Fruit fly (Drosophila melanogaster) whole organism, embryonic: ENCODE results near the gene Tfb5.
A peak's percentile ranks its signal among the peaks of the same experiment; 100 is the strongest.

Source experiments
- Awh ChIP-seq: fragments of 200-800 bp; sonication (Bioruptor generic); IDR thresholded peaks from 2 replicates; pipeline ENCODE4, ENCODE4 v1.3.6; 2022; ENCODE audit warnings: missing biosample characterization, missing genetic modification characterization
- CG10543 ChIP-seq: fragments of 200-800 bp; sonication (Bioruptor generic); optimal IDR thresholded peaks from 3 replicates; lab custom pipeline; 2017; ENCODE audit warnings: missing biosample characterization, mild to moderate bottlenecking, missing genetic modification characterization, moderate library complexity
- CG12391 ChIP-seq: fragments of 200-800 bp; sonication (Bioruptor generic); optimal IDR thresholded peaks from 3 replicates; lab custom pipeline; 2018; ENCODE audit warnings: missing biosample characterization, mild to moderate bottlenecking, missing genetic modification characterization, moderate library complexity
- CG13123 ChIP-seq: fragments of 200-800 bp; sonication (Bioruptor generic); optimal IDR thresholded peaks from 2 replicates; lab custom pipeline; 2016; ENCODE audit warnings: missing biosample characterization, missing genetic modification characterization
- CG1603 ChIP-seq: fragments of 200-800 bp; sonication (Bioruptor generic); optimal IDR thresholded peaks from 2 replicates; lab custom pipeline; 2019; ENCODE audit warnings: missing biosample characterization, mild to moderate bottlenecking, missing genetic modification characterization, moderate library complexity
- CG1647 ChIP-seq: fragments of 200-800 bp; sonication (Bioruptor generic); optimal IDR thresholded peaks from 3 replicates; lab custom pipeline; 2016; ENCODE audit warnings: missing biosample characterization, missing genetic modification characterization
- CG17612 ChIP-seq: fragments of 200-800 bp; sonication (Bioruptor generic); IDR thresholded peaks from 2 replicates; pipeline ENCODE4 v1.3.6; 2022; ENCODE audit warnings: missing biosample characterization, missing genetic modification characterization
- CG18599 ChIP-seq: fragments of 200-800 bp; sonication (Bioruptor generic); optimal IDR thresholded peaks from 3 replicates; lab custom pipeline; 2017; ENCODE audit warnings: missing biosample characterization, missing genetic modification characterization, mild to moderate bottlenecking, moderate library complexity, missing genetic modification reagents
- CG30020 ChIP-seq: fragments of 200-800 bp; optimal IDR thresholded peaks from 2 replicates; lab custom pipeline; 2019; ENCODE audit warnings: missing biosample characterization, mild to moderate bottlenecking, missing genetic modification characterization, moderate library complexity
- CG3065 ChIP-seq: fragments of 200-800 bp; sonication (Bioruptor generic); optimal IDR thresholded peaks from 2 replicates; lab custom pipeline; 2016; ENCODE audit warnings: missing biosample characterization, missing genetic modification characterization
- CG42726 ChIP-seq: fragments of 200-800 bp; sonication (Bioruptor generic); IDR thresholded peaks from 2 replicates; pipeline ENCODE4 v1.3.6; 2022; ENCODE audit warnings: missing biosample characterization, missing genetic modification characterization; ENCODE audit not compliant: partially characterized antibody
- CG4360 ChIP-seq: fragments of 200-800 bp; sonication (Bioruptor generic); IDR thresholded peaks from 2 replicates; pipeline ENCODE4 v1.3.6; 2022; ENCODE audit warnings: missing biosample characterization, missing genetic modification characterization
- CG6254 ChIP-seq: fragments of 200-800 bp; sonication (Bioruptor generic); optimal IDR thresholded peaks from 3 replicates; lab custom pipeline; 2017; ENCODE audit warnings: mild to moderate bottlenecking, missing biosample characterization, missing genetic modification reagents, missing genetic modification characterization
- CG6813 ChIP-seq: fragments of 200-800 bp; sonication (Bioruptor generic); optimal IDR thresholded peaks from 2 replicates; lab custom pipeline; 2017; ENCODE audit warnings: missing biosample characterization, missing genetic modification characterization, mild to moderate bottlenecking, moderate library complexity, missing genetic modification reagents
- Deaf1 ChIP-seq: fragments of 200-800 bp; optimal IDR thresholded peaks from 3 replicates; lab custom pipeline; 2019; ENCODE audit warnings: missing biosample characterization, mild to moderate bottlenecking, missing genetic modification characterization, moderate library complexity
- E2f2 ChIP-seq: fragments of 200-800 bp; sonication (Bioruptor generic); IDR thresholded peaks from 2 replicates; pipeline ENCODE4 v1.3.6; 2022; ENCODE audit warnings: missing biosample characterization, missing genetic modification characterization
- H15 ChIP-seq: fragments of 200-800 bp; sonication (Bioruptor generic); IDR thresholded peaks from 3 replicates; pipeline ENCODE4 v1.3.6; 2022; ENCODE audit warnings: missing biosample characterization, missing genetic modification characterization
- HHEX ChIP-seq: fragments of 200-800 bp; sonication (Bioruptor generic); optimal IDR thresholded peaks from 3 replicates; lab custom pipeline; 2017; ENCODE audit warnings: missing biosample characterization, mild to moderate bottlenecking, missing genetic modification characterization, missing genetic modification reagents
- HLH4C ChIP-seq: fragments of 200-800 bp; sonication (Bioruptor generic); IDR thresholded peaks from 3 replicates; pipeline ENCODE4 v1.3.6; 2022; ENCODE audit warnings: missing biosample characterization, missing genetic modification characterization; ENCODE audit not compliant: partially characterized antibody
- Hmx ChIP-seq: fragments of 200-800 bp; sonication (Bioruptor generic); optimal IDR thresholded peaks from 2 replicates; lab custom pipeline; 2016; ENCODE audit warnings: missing biosample characterization, missing genetic modification characterization
- MBD-R2 ChIP-seq: fragments of 200-800 bp; sonication (Bioruptor generic); IDR thresholded peaks from 2 replicates; pipeline ENCODE4 v1.3.6; 2022; ENCODE audit warnings: missing biosample characterization, missing genetic modification characterization
- Mrtf ChIP-seq: fragments of 200-800 bp; sonication (Bioruptor generic); IDR thresholded peaks from 3 replicates; pipeline ENCODE4 v1.3.6; 2022; ENCODE audit warnings: missing biosample characterization, missing genetic modification characterization
- Nf-YB ChIP-seq: fragments of 200-800 bp; sonication (Bioruptor generic); optimal IDR thresholded peaks from 3 replicates; lab custom pipeline; 2019; ENCODE audit warnings: missing biosample characterization, mild to moderate bottlenecking, missing genetic modification characterization, moderate library complexity
- Ravus ChIP-seq: fragments of 200-800 bp; sonication (Bioruptor generic); IDR thresholded peaks from 2 replicates; pipeline ENCODE4 v1.3.6; 2022; ENCODE audit warnings: missing biosample characterization, missing genetic modification characterization
- Scr ChIP-seq: fragments of 200-800 bp; sonication (Bioruptor generic); IDR thresholded peaks from 2 replicates; pipeline ENCODE4 v1.3.6; 2022; ENCODE audit warnings: missing biosample characterization, missing genetic modification characterization; ENCODE audit not compliant: partially characterized antibody
- Sin3A ChIP-seq: fragments of >200 bp; optimal IDR thresholded peaks from 2 replicates; lab custom pipeline; 2018
- Sox100B ChIP-seq: fragments of 200-800 bp; sonication (Bioruptor generic); optimal IDR thresholded peaks from 3 replicates; lab custom pipeline; 2018; ENCODE audit warnings: missing biosample characterization, mild to moderate bottlenecking, missing genetic modification characterization
- Spps ChIP-seq: fragments of 200-800 bp; sonication (Bioruptor generic); optimal IDR thresholded peaks from 2 replicates; lab custom pipeline; 2018; ENCODE audit warnings: missing biosample characterization, mild to moderate bottlenecking, missing genetic modification characterization
- Trl ChIP-seq, 3 experiments: fragments of >200 bp in 2 of 3; fragments of 200-800 bp in 1 of 3; sonication (Bioruptor generic) in 1 of 3; optimal IDR thresholded peaks; 2 replicates in 1 of 3; 3 replicates in 2 of 3; lab custom pipeline; 2016 to 2017; ENCODE audit warnings: missing biosample characterization in 1 of 3, missing genetic modification characterization in 1 of 3
- bab2 ChIP-seq: fragments of 200-800 bp; sonication (Bioruptor generic); optimal IDR thresholded peaks from 2 replicates; lab custom pipeline; 2016; ENCODE audit warnings: missing biosample characterization, missing genetic modification characterization
- bsh ChIP-seq, 2 experiments: fragments of 200-800 bp; sonication (Bioruptor generic); optimal IDR thresholded peaks; 2 replicates each; lab custom pipeline; 2017 to 2018; ENCODE audit warnings: mild to moderate bottlenecking in 2 of 2, missing biosample characterization in 2 of 2, missing genetic modification characterization in 2 of 2, moderate library complexity in 1 of 2
- btn ChIP-seq: fragments of 200-800 bp; sonication (Bioruptor generic); optimal IDR thresholded peaks from 2 replicates; lab custom pipeline; 2016; ENCODE audit warnings: missing biosample characterization, missing genetic modification characterization
- chinmo ChIP-seq: fragments of 200-800 bp; sonication (Bioruptor generic); IDR thresholded peaks from 4 replicates; pipeline ENCODE4 v1.3.6; 2022; ENCODE audit warnings: missing biosample characterization, missing genetic modification characterization; ENCODE audit not compliant: partially characterized antibody
- ci ChIP-seq: fragments of 200-800 bp; sonication (Bioruptor generic); IDR thresholded peaks from 3 replicates; pipeline ENCODE4 v1.3.6; 2022; ENCODE audit warnings: missing biosample characterization, missing genetic modification characterization
- crc ChIP-seq: fragments of 200-800 bp; sonication (Bioruptor generic); optimal IDR thresholded peaks from 2 replicates; lab custom pipeline; 2016; ENCODE audit warnings: missing biosample characterization, missing genetic modification characterization
- disco-r ChIP-seq: fragments of 200-800 bp; sonication (Bioruptor generic); optimal IDR thresholded peaks from 2 replicates; lab custom pipeline; 2016; ENCODE audit warnings: missing biosample characterization, missing genetic modification characterization
- fd102C ChIP-seq: fragments of 200-800 bp; sonication (Bioruptor generic); optimal IDR thresholded peaks from 2 replicates; lab custom pipeline; 2018; ENCODE audit warnings: missing biosample characterization, mild to moderate bottlenecking, missing genetic modification characterization, moderate library complexity
- gro ChIP-seq: fragments of 200-800 bp; sonication (Bioruptor generic); optimal IDR thresholded peaks from 2 replicates; lab custom pipeline; 2016; ENCODE audit warnings: missing biosample characterization, missing genetic modification characterization
- hth ChIP-seq: fragments of >200 bp; optimal IDR thresholded peaks from 2 replicates; lab custom pipeline; 2017; ENCODE audit warnings: inconsistent platforms
- klu ChIP-seq: fragments of 200-800 bp; sonication (Bioruptor generic); IDR thresholded peaks from 2 replicates; pipeline ENCODE4 v1.3.6; 2022; ENCODE audit warnings: missing biosample characterization, missing genetic modification characterization
- pan ChIP-seq, 4 experiments: fragments of >200 bp in 3 of 4; fragments of 200-800 bp in 1 of 4; sonication (Bioruptor generic) in 1 of 4; optimal IDR thresholded peaks in 3 of 4; IDR thresholded peaks in 1 of 4; 2 replicates each; pipeline versions ENCODE4 v1.3.6 to Lab custom; 2017 to 2022; ENCODE audit warnings: missing biosample characterization in 2 of 4, missing genetic modification characterization in 2 of 4, mixed read lengths in 1 of 4
- run ChIP-seq: fragments of 200-800 bp; sonication (Bioruptor generic); optimal IDR thresholded peaks from 3 replicates; lab custom pipeline; 2018; ENCODE audit warnings: missing biosample characterization, mild to moderate bottlenecking, missing genetic modification characterization
- salm ChIP-seq: fragments of 200-800 bp; sonication (Bioruptor generic); optimal IDR thresholded peaks from 2 replicates; lab custom pipeline; 2018; ENCODE audit warnings: missing biosample characterization, mild to moderate bottlenecking, missing genetic modification characterization
- sens-2 ChIP-seq: fragments of 200-800 bp; sonication (Bioruptor generic); IDR thresholded peaks from 2 replicates; pipeline ENCODE4 v1.3.6; 2022; ENCODE audit warnings: missing biosample characterization, missing genetic modification characterization
- sisA ChIP-seq: fragments of 200-800 bp; sonication (Bioruptor generic); IDR thresholded peaks from 2 replicates; pipeline ENCODE4 v1.3.6; 2022; ENCODE audit warnings: missing biosample characterization, missing genetic modification characterization
- tin ChIP-seq: fragments of 200-800 bp; sonication (Bioruptor generic); optimal IDR thresholded peaks from 3 replicates; lab custom pipeline; 2016; ENCODE audit warnings: missing biosample characterization, missing genetic modification characterization
- tx ChIP-seq: fragments of 200-800 bp; sonication (Bioruptor generic); optimal IDR thresholded peaks from 2 replicates; lab custom pipeline; 2016; ENCODE audit warnings: missing biosample characterization, missing genetic modification characterization
- unpg ChIP-seq: fragments of 200-800 bp; sonication (Bioruptor generic); optimal IDR thresholded peaks from 3 replicates; lab custom pipeline; 2018; ENCODE audit warnings: missing biosample characterization, mild to moderate bottlenecking, missing genetic modification characterization, moderate library complexity
- vnd ChIP-seq: fragments of 200-800 bp; sonication (Bioruptor generic); IDR thresholded peaks from 3 replicates; pipeline ENCODE4 v1.3.6; 2022; ENCODE audit warnings: missing biosample characterization, missing genetic modification characterization; ENCODE audit not compliant: partially characterized antibody
- zen ChIP-seq: fragments of 200-800 bp; sonication (Bioruptor generic); optimal IDR thresholded peaks from 3 replicates; lab custom pipeline; 2018; ENCODE audit warnings: missing biosample characterization, mild to moderate bottlenecking, missing genetic modification characterization, moderate library complexity

The Tfb5 gene

DNA sequence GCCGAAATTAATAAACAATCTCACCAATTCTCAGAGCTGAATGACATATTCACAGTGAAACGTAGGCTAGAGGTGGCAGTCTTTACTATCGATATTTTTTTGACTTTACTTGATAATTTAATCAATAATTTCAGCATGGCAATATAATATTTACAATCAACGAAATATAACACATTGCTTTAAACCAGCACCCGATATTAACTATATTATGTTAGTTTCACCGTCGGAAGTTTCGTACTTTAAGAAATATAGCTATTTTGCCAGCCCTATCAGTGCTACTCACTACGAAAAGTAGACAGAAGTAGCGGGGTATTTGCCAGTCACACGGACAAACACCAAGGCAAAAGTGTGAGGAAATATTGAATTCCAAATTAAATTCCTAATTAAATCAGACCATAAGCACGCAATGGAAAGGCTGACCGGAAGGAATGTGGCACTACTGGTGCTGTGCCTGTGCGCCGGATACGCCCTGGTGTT, at the start of gene Tfb5, which contains the start of the genes CG31917 and SelT (continued):
- TF ChIP-seq CG10543 (GFP tag; lab: Kevin White, UChicago) (peak; percentile 29), CG1647 (GFP tag; lab: Kevin White, UChicago) (peak; percentile 35), ci (GFP tag; lab: Robert Waterston, UW) (no peak), hth (lab: Kevin White, UChicago) (no peak), E2f2 (0 out of 2 replicates have a peak, but pooled peaks have one; percentile 11), CG17612 (GFP tag; lab: Robert Waterston, UW) (no peak), CG12391 (tag; lab: Kevin White, UChicago) (peak; percentile 82), fd102C (GFP tag; lab: Kevin White, UChicago) (no peak), Spps (tag; lab: Kevin White, UChicago) (peak; percentile 3), sens-2 (GFP tag; lab: Robert Waterston, UW) (no peak), CG18599 (GFP tag; lab: Kevin White, UChicago) (peak; percentile 43), Trl (optimal IDR thresholded peaks at IDR 0.05; lab: Kevin White, UChicago) (no peak), Trl (GFP tag; optimal IDR thresholded peaks at IDR 0.05; lab: Kevin White, UChicago) (no peak), disco-r (GFP tag; lab: Kevin White, UChicago) (peak; percentile 55), CG30020 (tag; lab: Kevin White, UChicago) (no peak), HLH4C (GFP tag; lab: Robert Waterston, UW) (peak; percentile 65), Awh (GFP tag; lab: Robert Waterston, UW) (no peak), CG42726 (GFP tag; lab: Robert Waterston, UW) (no peak; the same call in 1 of the 2 replicates), bab2 (peak; percentile 70), Nf-YB (GFP tag; lab: Kevin White, UChicago) (no peak), H15 (no peak), vnd (GFP tag; lab: Robert Waterston, UW) (peak; percentile 69), CG6254 (GFP tag; lab: Kevin White, UChicago) (no peak), Ravus (GFP tag; lab: Robert Waterston, UW) (no peak), run (tag; lab: Kevin White, UChicago) (no peak), zen (tag; lab: Kevin White, UChicago) (peak; percentile 50), btn (GFP tag; lab: Kevin White, UChicago) (no peak), chinmo (GFP tag; lab: Robert Waterston, UW) (no peak), CG6813 (no peak), Hmx (no peak), sisA (GFP tag; lab: Robert Waterston, UW) (peak; percentile 59; the same call in 1 of the 2 replicates), tin (GFP tag; lab: Kevin White, UChicago) (peak; percentile 51), gro (GFP tag; lab: Kevin White, UChicago) (peak; percentile 45), klu (GFP tag; lab: Robert Waterston, UW) (no peak), MBD-R2 (GFP tag; lab: Robert Waterston, UW) (peak; percentile 93), salm (peak; percentile 10), Scr (peak; percentile 86), pan (optimal IDR thresholded peaks at IDR 0.05; lab: Kevin White, UChicago) (no peak), pan (GFP tag; optimal IDR thresholded peaks at IDR 0.05 in 1 of 2, IDR thresholded peaks at IDR 0.05 in 1 of 2) (no peak), Sin3A (lab: Kevin White, UChicago) (peak; percentile 66), Sox100B (GFP tag; lab: Kevin White, UChicago) (no peak), unpg (GFP tag; lab: Kevin White, UChicago) (peak; percentile 68), crc (no peak), Deaf1 (no peak), CG13123 (GFP tag; lab: Kevin White, UChicago) (no peak), Mrtf (GFP tag; lab: Robert Waterston, UW) (no peak), HHEX (GFP tag; lab: Kevin White, UChicago) (peak; percentile 25), CG4360 (GFP tag; lab: Robert Waterston, UW) (no peak), CG3065 (GFP tag; lab: Kevin White, UChicago) (no peak), bsh (GFP tag; optimal IDR thresholded peaks at IDR 0.05; lab: Kevin White, UChicago) (peak in 1 of 2 experiments; percentile 40), tx (GFP tag; lab: Kevin White, UChicago) (peak; percentile 47), CG1603 (peak; percentile 75)
